Worm (Caenorhabditis elegans): ENCODE data around the gene alh-4.

Gene alh-4

ce11 chrV:6461250-6461649 is 31.5 kb upstream of the alh-4 start:
- TF ChIP-seq bed-2 (GFP tag; IDR thresholded peaks at IDR 0.05): no peak
- no peak for TF ChIP-seq attf-6 (GFP tag; IDR thresholded peaks at IDR 0.05)
- TF ChIP-seq F52B5.7 (tag; optimal IDR thresholded peaks at IDR 0.05): no peak
- TF ChIP-seq die-1 (tag; optimal IDR thresholded peaks at IDR 0.05): no peak
- no peak for TF ChIP-seq ceh-91 (GFP tag; IDR thresholded peaks at IDR 0.05)
- TF ChIP-seq sea-2 (GFP tag; IDR thresholded peaks at IDR 0.05): no peak
- TF ChIP-seq C17E4.6 (GFP tag; IDR thresholded peaks at IDR 0.05): no peak
- TF ChIP-seq tbp1 (GFP tag; optimal IDR thresholded peaks at IDR 0.05): no peak
- TF ChIP-seq F57A8.1 (GFP tag; optimal IDR thresholded peaks at IDR 0.05): no peak
- TF ChIP-seq madf-8 (GFP tag; conservative IDR thresholded peaks at IDR 0.05): no peak
- no peak for TF ChIP-seq egl-18 (GFP tag; IDR thresholded peaks at IDR 0.05)
- no peak for TF ChIP-seq ztf-28 (GFP tag; IDR thresholded peaks at IDR 0.05)
- TF ChIP-seq Y79H2A.3 (GFP tag; conservative IDR thresholded peaks at IDR 0.05): no peak

- TF ChIP-seq nfya-2 (GFP tag; IDR thresholded peaks at IDR 0.05): no peak
- no peak for TF ChIP-seq attf-3 (GFP tag; conservative IDR thresholded peaks at IDR 0.05)
- TF ChIP-seq B0261.1 (tag; optimal IDR thresholded peaks at IDR 0.05): no peak
- TF ChIP-seq attf-6 (GFP tag; IDR thresholded peaks at IDR 0.05): no peak
- TF ChIP-seq mel-28 (tag; optimal IDR thresholded peaks at IDR 0.05; ENCODE audit: borderline replicate concordance): no peak
- no peak for TF ChIP-seq Y79H2A.3 (GFP tag; conservative IDR thresholded peaks at IDR 0.05)
- TF ChIP-seq ccch-3 (GFP tag; optimal IDR thresholded peaks at IDR 0.05): no peak
- no peak for TF ChIP-seq hmg-20 (GFP tag; IDR thresholded peaks at IDR 0.05)
- TF ChIP-seq tbx-9 (tag; optimal IDR thresholded peaks at IDR 0.05; ENCODE audit: borderline replicate concordance): no peak
- no peak for TF ChIP-seq sdz-38 (tag; optimal IDR thresholded peaks at IDR 0.05)
These were observed 28.7 kb upstream of the alh-4 start for ce11 chrV:6458302-6458998.

ce11 chrV:6456903-6457302 is 27.2 kb upstream of the alh-4 start:
- TF ChIP-seq zim-3 (tag; optimal IDR thresholded peaks at IDR 0.05) (no peak), pha-4 (tag; optimal IDR thresholded peaks at IDR 0.05) (no peak), dpl-1 (GFP tag; optimal IDR thresholded peaks at IDR 0.05) (no peak), ztf-28 (GFP tag; IDR thresholded peaks at IDR 0.05) (no peak), F10E7.11 (tag; optimal IDR thresholded peaks at IDR 0.05) (no peak), dpff-1 (tag; optimal IDR thresholded peaks at IDR 0.05) (no peak), mcd-1 (GFP tag; IDR thresholded peaks at IDR 0.05) (no peak), nfya-1 (tag; optimal IDR thresholded peaks at IDR 0.05; ENCODE audit: borderline replicate concordance, insufficient read depth) (no peak), ztf-22 (GFP tag; optimal IDR thresholded peaks at IDR 0.05) (no peak), nfyb-1 (GFP tag; IDR thresholded peaks at IDR 0.05) (no peak), chd-7 (tag; optimal IDR thresholded peaks at IDR 0.05) (no peak), attf-6 (GFP tag; IDR thresholded peaks at IDR 0.05) (no peak), K11D2.4 (GFP tag; IDR thresholded peaks at IDR 0.05) (no peak), B0019.2 (GFP tag; conservative IDR thresholded peaks at IDR 0.05) (no peak), F33H1.4 (GFP tag; IDR thresholded peaks at IDR 0.05) (no peak), ceh-91 (GFP tag; IDR thresholded peaks at IDR 0.05) (no peak), hsf-1 (GFP tag; IDR thresholded peaks at IDR 0.05) (no peak), tbx-9 (tag; optimal IDR thresholded peaks at IDR 0.05; ENCODE audit: borderline replicate concordance) (no peak)

Data from whole organism, young adult.